Worm (Caenorhabditis elegans): ENCODE measurements around the gene F32G8.2.

- TF ChIP-seq dao-5 (tag; optimal IDR thresholded peaks at IDR 0.05): no peak
- TF ChIP-seq him-1 (tag; optimal IDR thresholded peaks at IDR 0.05): no peak
- peak; percentile 20 for TF ChIP-seq W03F9.2 (tag; optimal IDR thresholded peaks at IDR 0.05)
Measured at ce11 chrV:10535325-10535724, 14.5 kb upstream of the F32G8.2 start.

Measured in whole organism, L4/young adult.